Worm (Caenorhabditis elegans) whole organism, L1 larva: ENCODE measurements around the gene Y75B8A.32.

Experiments
- ama-1 ChIP-seq: fragments of 150-350 bp; optimal IDR thresholded peaks from 2 replicates; lab custom pipeline; 2014
- ceh-63 ChIP-seq: fragments of 200-800 bp; sonication (Bioruptor generic); optimal IDR thresholded peaks from 2 replicates; lab custom pipeline; 2018; ENCODE audit warnings: mild to moderate bottlenecking, missing genetic modification characterization, missing compliant biosample characterization
- dpl-1 ChIP-seq, 3 experiments: fragments of 150-350 bp in 2 of 3; sonication (generic microtip) in 1 of 3; optimal IDR thresholded peaks; 2 replicates each; lab custom pipeline; 2014 to 2017; ENCODE audit warnings: missing biosample characterization in 3 of 3, missing genetic modification characterization in 3 of 3, missing genetic modification reagents in 3 of 3
- fkh-8 ChIP-seq: sonication (generic microtip); optimal IDR thresholded peaks from 2 replicates; lab custom pipeline; 2016; ENCODE audit warnings: mild to moderate bottlenecking, missing genetic modification characterization, missing compliant biosample characterization
- grh-1 ChIP-seq: fragments of 200-800 bp; sonication (Bioruptor generic); IDR thresholded peaks from 2 replicates; pipeline ENCODE4 v1.3.6; 2022; ENCODE audit warnings: missing genetic modification reagents, missing genetic modification characterization, missing compliant biosample characterization
- lin-39 ChIP-seq: fragments of 150-350 bp; optimal IDR thresholded peaks from 2 replicates; lab custom pipeline; 2014; ENCODE audit warnings: missing biosample characterization, missing genetic modification reagents, missing genetic modification characterization
- unc-30 ChIP-seq: sonication (generic microtip); optimal IDR thresholded peaks from 2 replicates; lab custom pipeline; 2017; ENCODE audit warnings: missing biosample characterization, missing genetic modification characterization
- unc-62 ChIP-seq: fragments of 150-350 bp; optimal IDR thresholded peaks from 2 replicates; lab custom pipeline; 2014; ENCODE audit warnings: missing biosample characterization, missing genetic modification reagents, missing genetic modification characterization

DNA sequence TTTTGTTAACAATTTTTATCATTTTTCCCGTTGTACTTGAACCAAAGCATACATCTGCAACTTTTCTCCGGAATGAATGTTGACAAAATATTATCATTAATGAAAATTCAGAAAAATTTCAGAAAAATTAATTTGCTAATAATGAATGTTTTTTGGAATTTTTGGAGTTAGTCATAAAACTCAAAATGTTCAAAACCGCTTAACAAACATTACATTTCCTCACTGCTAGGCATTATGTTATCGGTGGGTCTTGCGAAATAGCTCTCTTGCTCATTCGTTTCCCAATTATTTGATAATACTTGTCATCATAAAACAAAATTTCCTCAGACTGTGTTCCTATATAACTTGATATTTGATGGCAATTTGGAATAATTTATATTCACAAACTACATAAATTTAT, 45.5 kb downstream of the Y75B8A.32 start, which contains the start of gene Y75B8A.39:
- TF ChIP-seq ceh-63, result no peak
- TF ChIP-seq lin-39 (tag; lab: Kevin White, UChicago), result no peak
- no peak for TF ChIP-seq ama-1
- no peak for TF ChIP-seq grh-1 (GFP tag; lab: Robert Waterston, UW)
- TF ChIP-seq unc-30 (tag; lab: Kevin White, UChicago), result no peak
- no peak for TF ChIP-seq unc-62
- TF ChIP-seq fkh-8 (tag; lab: Kevin White, UChicago), result no peak
- no peak for TF ChIP-seq dpl-1 (GFP tag; optimal IDR thresholded peaks at IDR 0.05; lab: Kevin White, UChicago)
